Fruit fly (Drosophila melanogaster) whole organism, larva: ENCODE measurements around the gene Flo2.

ENCODE experiments used
- noc ChIP-seq: fragments of 200-800 bp; sonication (Bioruptor generic); optimal IDR thresholded peaks from 3 replicates; lab custom pipeline; 2019; ENCODE audit warnings: missing biosample characterization, mild to moderate bottlenecking, missing genetic modification characterization, moderate library complexity

The Flo2 gene

DNA sequence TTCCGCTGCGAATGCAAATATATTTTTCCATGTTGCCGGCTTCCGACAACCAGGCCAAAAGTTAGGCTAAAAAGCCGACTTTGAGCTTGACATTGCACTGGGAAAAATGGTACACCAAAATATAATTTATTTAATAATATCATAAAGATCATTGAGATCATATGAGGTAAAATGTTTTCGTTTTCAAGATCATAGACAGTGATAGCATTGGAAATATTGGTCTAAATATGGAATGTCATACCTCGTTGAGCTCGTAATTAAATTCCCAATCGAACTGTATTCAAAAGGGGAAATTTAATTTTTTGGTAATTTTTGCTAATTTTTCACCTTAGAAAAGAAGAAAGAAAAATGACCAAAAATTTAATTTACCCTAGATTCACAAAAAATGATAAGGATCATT lies 44.8 kb downstream of the Flo2 start:
- no peak for TF ChIP-seq noc

DNA sequence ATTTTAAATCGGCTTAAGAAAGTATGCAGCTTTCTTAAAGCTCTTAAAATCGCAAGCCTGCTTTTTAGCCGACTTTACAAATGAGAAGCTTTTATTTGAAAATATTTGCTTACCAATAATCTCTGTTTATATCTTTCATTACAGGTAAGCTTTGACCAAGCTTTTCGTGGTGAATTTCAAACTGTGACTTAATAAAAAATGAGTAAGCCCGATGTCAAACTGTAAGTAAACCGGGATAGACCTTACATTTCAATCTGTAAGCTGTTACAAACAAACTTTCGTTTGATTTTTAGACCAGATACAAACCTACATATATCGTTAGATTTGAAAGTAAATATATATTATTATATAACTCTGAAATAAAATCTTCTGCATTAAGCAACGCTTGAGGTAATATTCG lies 46.4 kb downstream of the Flo2 start:
- no peak for TF ChIP-seq noc

DNA sequence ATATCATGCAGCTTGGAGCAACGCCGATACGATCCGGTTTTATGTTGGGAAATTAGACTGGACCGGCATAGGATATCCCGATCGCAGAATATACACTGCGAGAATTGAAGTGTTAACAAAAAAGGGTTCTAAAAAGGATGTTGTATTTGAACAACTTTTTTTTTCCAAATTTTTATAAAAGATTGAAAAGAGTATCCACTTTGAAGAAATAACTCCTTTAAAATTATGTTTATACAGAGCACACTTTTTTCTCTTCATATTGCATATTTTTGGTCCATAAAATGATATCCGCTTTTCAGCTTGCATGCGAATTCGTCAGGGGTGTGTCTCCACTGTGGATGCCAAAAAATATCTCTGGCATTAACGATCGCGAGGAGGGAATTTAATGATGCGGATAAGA lies 53.1 kb downstream of the Flo2 start:
- TF ChIP-seq noc = no peak

DNA sequence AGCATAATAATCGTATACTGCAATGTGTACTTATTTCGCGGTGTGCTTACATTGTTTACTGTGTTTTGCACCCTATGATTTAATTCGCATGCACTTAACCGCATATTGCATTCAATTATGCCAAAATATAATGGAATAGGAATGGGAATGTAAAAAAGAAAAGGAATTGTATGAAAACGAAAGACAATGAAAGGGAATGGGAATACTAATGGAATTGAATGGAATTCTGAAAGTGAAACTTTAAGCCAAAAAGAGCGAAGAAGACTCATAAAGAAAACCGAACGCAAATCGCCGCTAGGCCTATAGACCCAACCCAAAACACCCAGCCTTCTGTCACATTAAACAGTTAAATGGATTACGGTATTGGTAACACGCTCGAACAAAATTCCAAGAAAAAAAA lies 54.7 kb downstream of the Flo2 start:
- no peak for TF ChIP-seq noc

DNA sequence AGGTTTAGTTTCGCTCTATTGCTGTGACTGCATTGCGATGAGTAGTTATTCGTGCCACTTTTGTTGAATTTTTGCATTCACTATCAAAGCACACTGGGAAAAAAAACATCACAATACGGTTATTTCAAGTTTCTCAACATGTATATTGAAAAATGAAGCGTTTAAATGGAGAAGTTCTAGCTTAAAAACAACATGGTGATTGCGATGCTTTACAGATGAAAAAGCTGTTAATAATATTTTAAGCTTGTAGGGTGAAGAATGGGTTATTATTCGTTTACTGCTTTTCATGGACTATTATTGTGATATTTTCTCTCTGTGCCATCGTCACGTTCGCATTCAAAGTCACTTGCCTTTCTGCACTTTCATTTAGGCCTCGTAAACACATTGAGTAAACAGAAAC lies 57.1 kb downstream of the Flo2 start:
- TF ChIP-seq noc = no peak

DNA sequence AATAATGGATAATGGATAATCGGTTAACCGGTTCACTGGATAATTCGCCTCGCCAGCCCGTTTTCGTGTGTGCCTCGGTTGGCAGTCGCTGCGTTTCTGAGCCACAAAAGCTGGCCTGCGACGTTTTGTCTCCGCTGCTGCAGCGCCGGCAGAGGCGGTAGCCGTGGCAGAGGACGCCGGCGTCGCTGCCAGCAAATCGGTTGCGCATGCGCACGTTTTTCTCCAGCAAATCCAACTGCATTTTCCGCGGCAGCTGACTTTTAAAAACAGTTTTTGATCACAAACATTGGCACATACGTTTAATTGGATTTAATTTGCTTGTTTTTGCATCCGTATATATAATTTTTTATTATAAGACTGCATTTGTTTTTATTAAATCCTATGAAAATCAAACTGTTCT lies 57.6 kb downstream of the Flo2 start, which contains the start of gene CG9514:
TSS of gene CG9514 (minus strand) at position 101 of the 400 bp plus-strand sequence.
- no peak for TF ChIP-seq noc

DNA sequence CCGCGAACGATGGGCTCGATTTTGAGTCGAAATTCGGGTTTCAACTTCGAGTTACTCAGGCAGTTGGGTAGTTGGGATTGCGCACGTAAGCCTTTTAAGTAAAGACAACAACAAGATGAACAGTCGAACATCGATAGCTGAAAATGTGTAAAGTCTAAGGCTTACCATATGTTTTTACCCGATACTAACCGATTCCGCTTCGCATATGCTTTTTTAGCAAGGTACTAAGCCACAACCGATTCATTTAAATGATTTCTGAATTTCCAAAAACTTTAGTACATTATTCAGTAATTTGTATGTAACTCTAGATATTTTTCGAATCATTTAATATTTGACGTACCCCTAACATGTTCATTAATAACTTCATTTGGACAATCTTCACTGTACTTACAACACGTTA lies 58.4 kb downstream of the Flo2 start:
- TF ChIP-seq noc = no peak

DNA sequence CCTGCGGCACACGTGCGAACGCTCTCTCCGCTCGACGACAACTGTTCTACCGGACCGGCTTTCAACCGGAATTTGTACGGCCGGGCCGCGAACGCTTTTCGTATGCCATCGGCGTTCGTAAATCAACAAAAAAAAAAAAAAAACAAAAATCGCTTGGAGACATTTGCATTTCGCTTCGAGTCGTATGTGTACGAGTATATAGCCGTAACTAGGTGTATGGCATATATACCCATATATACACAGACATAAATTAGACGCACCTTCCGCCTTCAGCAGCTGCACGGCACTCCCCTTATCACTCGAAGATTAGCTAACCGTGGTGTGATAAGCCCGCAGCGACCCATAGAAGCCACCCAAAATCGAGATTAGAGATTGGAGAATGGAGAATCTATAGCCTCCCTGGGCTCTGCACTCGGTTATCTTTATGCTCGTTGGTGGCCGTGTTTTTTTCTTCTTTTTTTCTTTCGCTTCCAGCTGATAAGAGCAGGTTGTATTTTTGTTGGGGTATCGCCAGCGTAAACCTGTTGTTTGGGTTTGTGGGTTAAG lies 66.4 kb downstream of the Flo2 start, which contains the start of gene CG9512:
TSS of gene CG9512 (minus strand) at position 51 of the 546 bp plus-strand sequence.
- peak; percentile 33 for TF ChIP-seq noc

DNA sequence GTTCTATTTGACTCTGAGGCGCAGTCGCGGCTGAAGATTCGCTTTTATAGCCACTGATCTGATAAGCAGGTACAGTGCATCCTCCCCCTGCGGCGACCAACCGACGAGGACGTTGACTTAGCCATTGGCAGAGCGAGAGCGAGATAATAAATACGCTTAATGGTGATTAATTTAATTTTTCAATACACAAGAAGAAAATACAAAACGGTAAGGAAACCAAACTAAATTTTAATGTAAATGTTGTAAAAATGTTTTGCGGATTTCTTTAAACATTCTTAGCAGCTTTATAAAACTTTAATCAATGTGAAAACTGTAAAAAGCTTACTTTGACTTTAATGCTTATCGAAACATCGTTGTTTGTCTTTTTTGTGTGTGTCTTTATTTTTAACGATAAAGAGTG lies 69.9 kb downstream of the Flo2 start:
- no peak for TF ChIP-seq noc

DNA sequence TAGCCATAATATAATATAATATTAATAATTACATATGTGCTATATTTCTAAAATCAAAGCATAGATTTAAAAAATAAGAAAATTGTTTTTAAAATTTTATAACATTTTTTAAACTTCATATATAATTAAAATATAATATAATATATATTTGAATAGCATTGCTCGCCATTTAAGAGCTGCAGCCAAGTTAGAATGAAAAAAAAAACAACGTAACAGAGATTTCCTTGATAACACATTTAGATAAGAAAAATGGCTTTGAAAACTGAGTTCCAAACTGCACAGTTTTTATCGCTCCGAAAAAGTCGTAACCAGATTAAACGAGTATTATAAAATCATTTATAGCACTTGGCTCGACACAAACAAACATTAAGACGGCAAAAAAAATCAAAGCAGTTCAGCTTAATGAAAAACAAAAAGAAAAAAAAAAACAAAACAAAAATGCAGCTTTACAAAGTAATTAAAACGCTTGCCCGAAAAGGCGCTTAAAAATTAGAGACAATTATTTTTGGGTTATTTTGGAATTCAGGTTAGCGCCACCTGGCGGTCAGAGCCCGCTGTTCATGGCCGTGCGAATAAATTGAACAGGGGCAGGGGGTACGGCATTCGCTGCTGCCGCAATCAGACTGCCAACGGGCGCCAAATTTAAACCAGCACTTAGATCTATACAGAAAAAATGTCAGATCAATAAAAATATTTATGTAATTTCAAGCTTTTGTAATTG lies 70.6 kb downstream of the Flo2 start, which contains the start of gene fiz:
TSS of gene fiz (minus strand) at position 51 of the 721 bp plus-strand sequence.
- TF ChIP-seq noc = no peak

DNA sequence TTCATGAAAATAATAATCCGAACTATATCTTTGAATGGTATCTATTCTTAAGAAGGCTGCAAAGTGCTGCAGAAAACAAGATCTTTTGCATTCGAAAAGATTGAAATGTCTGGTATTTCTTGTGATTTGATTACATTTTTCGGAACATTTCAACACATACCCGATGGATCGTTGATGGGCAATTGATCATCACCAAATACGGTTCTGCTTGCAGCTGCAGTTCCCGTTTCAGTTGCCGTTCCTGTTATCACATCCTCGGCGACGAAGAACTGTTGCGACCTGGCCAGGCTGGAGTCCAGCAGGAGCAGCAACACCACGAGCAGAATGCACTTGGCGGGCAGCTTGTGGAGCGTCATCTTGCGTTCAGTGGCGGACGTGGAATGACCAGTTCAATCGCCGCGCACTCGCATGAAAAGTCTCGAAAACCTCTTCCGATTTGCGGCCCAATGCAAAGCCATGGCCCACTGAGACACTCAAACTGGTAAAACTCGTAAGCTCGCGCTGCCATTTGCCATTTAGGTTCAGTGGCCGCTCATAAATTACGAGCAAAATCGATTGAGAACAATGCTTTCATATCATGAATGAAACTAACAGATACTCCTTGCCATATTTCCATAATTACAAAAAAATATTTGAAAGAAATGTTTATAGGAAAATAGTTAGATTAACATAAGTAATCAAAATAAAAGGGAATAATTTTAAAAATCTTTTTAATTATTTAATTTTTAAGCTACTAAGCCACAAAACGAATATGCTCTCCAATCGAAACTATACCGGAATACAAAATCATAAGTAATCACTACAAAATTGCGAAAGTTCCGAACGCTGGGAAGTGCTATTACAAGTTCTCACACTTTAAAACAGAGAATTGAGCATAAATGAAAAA lies 71.5 kb downstream of the Flo2 start, which contains the start of gene CG14406:
TSS of gene CG14406 (minus strand) at position 382 of the 886 bp plus-strand sequence.
- no peak for TF ChIP-seq noc

DNA sequence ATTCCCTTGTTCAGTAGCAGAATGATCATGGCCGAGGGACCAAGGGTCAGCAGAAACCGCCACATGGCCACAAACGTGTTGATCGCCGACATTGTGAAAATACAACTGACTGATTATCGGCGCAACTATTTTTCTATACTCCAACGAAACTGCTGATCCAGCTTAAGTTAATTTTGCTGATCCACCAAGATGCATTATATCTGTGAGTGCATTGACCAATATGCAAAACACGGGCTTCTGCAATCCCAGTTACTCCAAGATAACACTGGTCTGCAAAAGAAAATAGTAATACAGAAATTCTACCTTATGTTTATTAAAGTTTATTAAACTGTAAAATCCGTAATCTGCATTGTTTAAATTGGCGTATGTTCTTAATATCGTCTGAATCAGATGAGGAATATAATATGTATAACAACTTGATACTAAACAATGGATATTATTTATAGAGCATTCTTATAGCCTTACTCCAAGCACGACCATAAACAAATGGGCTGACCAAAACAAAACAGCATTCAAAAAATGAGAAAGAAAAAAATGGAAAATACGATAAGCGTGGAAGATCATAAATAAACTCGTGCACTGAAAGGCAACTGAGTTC lies 74.6 kb downstream of the Flo2 start, which contains the start of gene CG12398:
TSS of gene CG12398 (minus strand) at position 107 of the 598 bp plus-strand sequence.
- TF ChIP-seq noc = no peak

DNA sequence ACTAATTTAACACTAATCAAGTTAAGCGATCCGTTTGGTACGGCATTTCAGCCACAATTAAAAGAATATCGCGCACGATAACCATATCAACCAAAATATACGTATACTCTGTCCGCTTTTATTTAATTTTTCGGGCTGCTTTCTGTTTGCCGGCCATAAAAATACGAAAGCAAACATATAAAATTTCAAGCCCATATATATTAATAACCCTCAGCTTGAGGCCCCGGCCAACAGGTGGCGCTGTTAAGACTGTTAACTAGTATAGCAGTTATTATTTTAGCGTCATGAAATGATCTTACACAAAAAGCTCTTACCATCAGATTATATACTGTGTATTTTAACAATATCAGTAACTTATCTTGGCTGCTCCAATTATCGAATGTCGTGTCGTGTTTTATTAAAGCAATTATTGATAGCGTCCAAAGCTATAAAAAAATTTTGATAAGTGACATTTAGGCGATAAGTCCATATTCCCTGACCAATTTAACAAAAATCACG lies 79.6 kb downstream of the Flo2 start, which contains the start of gene Eo:
TSS of gene Eo (minus strand) at position 51 of the 498 bp plus-strand sequence.
- no peak for TF ChIP-seq noc

DNA sequence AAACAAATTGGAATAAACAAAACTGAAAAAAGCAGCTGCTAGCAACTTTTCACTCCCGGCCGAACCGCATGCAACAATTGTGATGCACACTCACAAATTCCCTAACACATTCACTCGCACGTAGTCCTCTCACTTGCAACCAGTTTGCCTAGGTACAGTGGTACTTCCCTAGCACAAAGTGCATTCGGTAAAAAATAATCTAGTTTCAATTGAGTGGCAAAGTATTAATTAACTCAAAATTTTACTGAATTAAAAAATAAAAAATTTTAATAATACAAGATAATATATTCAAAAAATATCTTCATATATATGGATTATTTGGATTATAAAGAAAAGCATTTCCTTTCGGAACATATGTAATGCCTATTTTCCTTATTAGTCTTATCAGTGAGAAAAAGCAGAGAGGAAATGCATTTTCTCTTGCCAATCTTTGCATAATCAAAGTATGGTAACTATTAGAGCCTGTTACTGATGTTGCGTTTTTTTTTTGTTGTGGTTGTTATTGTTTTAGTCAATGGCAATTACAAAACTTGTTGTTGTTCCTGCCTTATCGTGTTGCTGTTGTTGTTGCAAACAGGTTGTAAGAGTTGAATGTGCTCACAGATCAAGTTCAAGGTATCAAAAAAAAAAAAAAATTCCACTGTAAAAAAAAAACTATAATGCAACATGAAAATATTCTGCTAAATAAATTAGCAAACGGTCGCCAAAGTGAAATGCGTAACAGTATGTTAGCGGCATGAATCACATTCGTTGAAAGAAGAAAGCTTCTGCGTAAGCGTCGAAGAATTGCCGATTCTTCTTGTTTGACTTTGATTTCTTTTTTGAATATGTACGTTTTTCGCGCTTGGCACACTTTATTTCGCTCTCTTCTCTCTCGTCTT lies 83.5 kb downstream of the Flo2 start:
- no peak for TF ChIP-seq noc

DNA sequence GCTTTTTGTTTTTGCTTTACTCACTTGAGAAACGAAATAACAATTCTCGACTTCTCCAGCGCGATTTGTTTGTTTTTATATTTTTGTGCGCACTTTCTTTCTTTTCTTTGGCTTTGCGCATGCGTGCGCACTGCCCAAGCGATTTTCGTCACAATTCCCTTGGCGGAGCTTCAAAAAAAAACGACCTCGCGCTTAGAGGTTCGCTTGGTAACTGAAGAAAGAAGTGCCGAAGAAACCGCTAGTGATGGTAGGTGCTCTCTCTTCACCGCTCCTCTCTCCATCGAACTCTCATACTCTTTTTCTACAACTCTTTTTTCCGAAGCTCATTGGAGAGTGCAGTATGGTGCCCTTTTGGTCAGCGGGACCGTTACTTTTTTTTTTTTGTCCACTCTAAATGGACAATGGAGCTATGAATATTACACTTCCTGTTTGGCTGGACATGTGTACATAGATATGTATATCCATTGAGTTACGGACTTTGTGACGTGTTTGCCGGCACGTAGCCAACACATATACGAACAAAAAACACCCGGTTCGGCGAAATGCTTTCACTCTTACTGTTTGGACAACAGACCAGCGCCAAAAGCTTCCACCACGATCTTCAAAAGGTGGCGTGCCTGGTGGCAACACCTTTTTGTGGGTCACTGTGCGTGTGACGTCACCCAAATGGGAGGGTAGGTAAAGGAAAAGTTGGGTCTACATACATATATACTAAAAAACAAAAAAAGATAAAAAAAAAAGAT lies 84.3 kb downstream of the Flo2 start, which contains the start of gene CG9503:
TSS of gene CG9503 (minus strand) at position 217 of the 743 bp plus-strand sequence.
- no peak for TF ChIP-seq noc
